Worm (Caenorhabditis elegans) whole organism, late embryonic: ENCODE data around the gene C10B5.1.

Experiments
- K02D7.2 ChIP-seq: sonication (generic microtip); optimal IDR thresholded peaks from 2 replicates; lab custom pipeline; 2017; ENCODE audit warnings: mild to moderate bottlenecking, missing genetic modification characterization, missing compliant biosample characterization
- K09A11.1 ChIP-seq: sonication (generic microtip); optimal IDR thresholded peaks from 2 replicates; lab custom pipeline; 2017; ENCODE audit warnings: antibody characterized with exemption, mild to moderate bottlenecking, missing genetic modification characterization, missing compliant biosample characterization; ENCODE audit not compliant: insufficient read depth
- Y22D7AL.16 ChIP-seq: sonication (generic microtip); optimal IDR thresholded peaks from 2 replicates; lab custom pipeline; 2016; ENCODE audit warnings: missing genetic modification characterization, missing compliant biosample characterization
- ahr-1 ChIP-seq: sonication (generic microtip); optimal IDR thresholded peaks from 2 replicates; lab custom pipeline; 2016; ENCODE audit warnings: missing genetic modification characterization, missing compliant biosample characterization
- ama-1 ChIP-seq: fragments of 150-350 bp; optimal IDR thresholded peaks from 2 replicates; lab custom pipeline; 2014
- ceh-18 ChIP-seq: sonication (generic microtip); optimal IDR thresholded peaks from 2 replicates; lab custom pipeline; 2016; ENCODE audit warnings: missing genetic modification characterization, missing compliant biosample characterization
- ceh-24 ChIP-seq: sonication (generic microtip); optimal IDR thresholded peaks from 2 replicates; lab custom pipeline; 2016; ENCODE audit warnings: mild to moderate bottlenecking, missing genetic modification characterization, missing compliant biosample characterization
- ceh-30 ChIP-seq: fragments of 150-350 bp; optimal IDR thresholded peaks from 2 replicates; lab custom pipeline; 2014; ENCODE audit warnings: missing biosample characterization, missing genetic modification characterization
- ceh-31 ChIP-seq: sonication (generic microtip); optimal IDR thresholded peaks from 2 replicates; lab custom pipeline; 2016; ENCODE audit warnings: missing genetic modification characterization, missing compliant biosample characterization
- ceh-34 ChIP-seq: sonication (generic microtip); optimal IDR thresholded peaks from 2 replicates; lab custom pipeline; 2016; ENCODE audit warnings: mild to moderate bottlenecking, missing genetic modification characterization, missing compliant biosample characterization
- ceh-45 ChIP-seq: fragments of 200-800 bp; sonication (Bioruptor generic); IDR thresholded peaks from 2 replicates; pipeline ENCODE4 v1.3.6; 2022; ENCODE audit warnings: missing genetic modification reagents, missing genetic modification characterization, missing compliant biosample characterization
- ceh-48 ChIP-seq: sonication (generic microtip); optimal IDR thresholded peaks from 2 replicates; lab custom pipeline; 2016; ENCODE audit warnings: missing genetic modification characterization, inconsistent platforms, missing compliant biosample characterization
- ceh-6 ChIP-seq: fragments of 200-800 bp; sonication (Bioruptor generic); optimal IDR thresholded peaks from 2 replicates; lab custom pipeline; 2018; ENCODE audit warnings: mild to moderate bottlenecking, missing genetic modification characterization, missing compliant biosample characterization
- ceh-9 ChIP-seq: sonication (generic microtip); optimal IDR thresholded peaks from 2 replicates; lab custom pipeline; 2016; ENCODE audit warnings: mild to moderate bottlenecking, missing genetic modification characterization, inconsistent platforms, missing compliant biosample characterization
- che-1 ChIP-seq: sonication (generic microtip); optimal IDR thresholded peaks from 2 replicates; lab custom pipeline; 2016; ENCODE audit warnings: mild to moderate bottlenecking, missing genetic modification characterization, missing compliant biosample characterization
- dmd-4 ChIP-seq: sonication (generic microtip); optimal IDR thresholded peaks from 2 replicates; lab custom pipeline; 2016; ENCODE audit warnings: borderline replicate concordance, missing genetic modification characterization, missing compliant biosample characterization
- dve-1 ChIP-seq: sonication (generic microtip); optimal IDR thresholded peaks from 2 replicates; lab custom pipeline; 2017; ENCODE audit warnings: antibody characterized with exemption, mild to moderate bottlenecking, missing genetic modification characterization, missing compliant biosample characterization
- ets-4 ChIP-seq: sonication (generic microtip); optimal IDR thresholded peaks from 2 replicates; lab custom pipeline; 2016; ENCODE audit warnings: missing genetic modification characterization, missing compliant biosample characterization
- fkh-10 ChIP-seq: fragments of 150-350 bp; optimal IDR thresholded peaks from 2 replicates; lab custom pipeline; 2014; ENCODE audit warnings: missing biosample characterization, missing genetic modification reagents, missing genetic modification characterization
- fkh-6 ChIP-seq: sonication (generic microtip); optimal IDR thresholded peaks from 2 replicates; lab custom pipeline; 2016; ENCODE audit warnings: missing genetic modification characterization, missing compliant biosample characterization
- gmeb-2 ChIP-seq: sonication (generic microtip); optimal IDR thresholded peaks from 2 replicates; lab custom pipeline; 2016; ENCODE audit warnings: missing genetic modification characterization, inconsistent platforms, missing compliant biosample characterization
- hlh-13 ChIP-seq: fragments of 200-800 bp; sonication (Bioruptor generic); optimal IDR thresholded peaks from 2 replicates; lab custom pipeline; 2018; ENCODE audit warnings: mild to moderate bottlenecking, missing genetic modification characterization, missing compliant biosample characterization
- hlh-15 ChIP-seq: sonication (generic microtip); optimal IDR thresholded peaks from 2 replicates; lab custom pipeline; 2016; ENCODE audit warnings: missing genetic modification characterization, missing compliant biosample characterization
- hlh-30 ChIP-seq: sonication (generic microtip); optimal IDR thresholded peaks from 2 replicates; lab custom pipeline; 2017; ENCODE audit warnings: antibody characterized with exemption, missing genetic modification characterization, missing compliant biosample characterization; ENCODE audit not compliant: insufficient read depth
- hlh-8 ChIP-seq: sonication (generic microtip); optimal IDR thresholded peaks from 2 replicates; lab custom pipeline; 2016; ENCODE audit warnings: missing genotype, missing genetic modification characterization, missing compliant biosample characterization
- lim-6 ChIP-seq: sonication (generic microtip); optimal IDR thresholded peaks from 2 replicates; lab custom pipeline; 2016; ENCODE audit warnings: missing genetic modification characterization, missing compliant biosample characterization
- madf-2 ChIP-seq: sonication (generic microtip); optimal IDR thresholded peaks from 2 replicates; lab custom pipeline; 2017; ENCODE audit warnings: missing genetic modification characterization, missing compliant biosample characterization
- nhr-11 ChIP-seq: fragments of 150-350 bp; optimal IDR thresholded peaks from 2 replicates; lab custom pipeline; 2014; ENCODE audit warnings: missing biosample characterization, missing genetic modification characterization
- nhr-232 ChIP-seq: sonication (generic microtip); optimal IDR thresholded peaks from 2 replicates; lab custom pipeline; 2016; ENCODE audit warnings: missing genetic modification characterization, missing compliant biosample characterization
- odd-2 ChIP-seq: sonication (generic microtip); optimal IDR thresholded peaks from 2 replicates; lab custom pipeline; 2017; ENCODE audit warnings: antibody characterized with exemption, mild to moderate bottlenecking, missing genetic modification characterization, missing compliant biosample characterization
- pha-2 ChIP-seq: sonication (generic microtip); optimal IDR thresholded peaks from 2 replicates; lab custom pipeline; 2017; ENCODE audit warnings: mild to moderate bottlenecking, missing genetic modification characterization, missing compliant biosample characterization
- pha-4 ChIP-seq: fragments of 150-350 bp; optimal IDR thresholded peaks from 2 replicates; lab custom pipeline; 2018; ENCODE audit warnings: missing biosample characterization, missing genetic modification reagents, missing genetic modification characterization
- pqm-1 ChIP-seq: sonication (generic microtip); optimal IDR thresholded peaks from 2 replicates; lab custom pipeline; 2016; ENCODE audit warnings: missing genetic modification characterization, missing compliant biosample characterization
- sdc-2 ChIP-seq: sonication (generic microtip); optimal IDR thresholded peaks from 2 replicates; lab custom pipeline; 2016; ENCODE audit warnings: missing genotype, missing genetic modification characterization, missing compliant biosample characterization
- sox-2 ChIP-seq: fragments of 200-800 bp; sonication (Bioruptor generic); IDR thresholded peaks from 2 replicates; pipeline ENCODE4 v1.3.6; 2022; ENCODE audit warnings: missing genetic modification reagents, missing genetic modification characterization, missing compliant biosample characterization
- syd-9 ChIP-seq: sonication (generic microtip); optimal IDR thresholded peaks from 2 replicates; lab custom pipeline; 2016; ENCODE audit warnings: mild to moderate bottlenecking, missing genetic modification characterization, moderate library complexity, missing compliant biosample characterization
- unc-42 ChIP-seq: sonication (generic microtip); optimal IDR thresholded peaks from 2 replicates; lab custom pipeline; 2016; ENCODE audit warnings: missing genotype, missing genetic modification characterization, missing compliant biosample characterization
- unc-55 ChIP-seq: sonication (generic microtip); optimal IDR thresholded peaks from 2 replicates; lab custom pipeline; 2017; ENCODE audit warnings: missing biosample characterization, missing genetic modification reagents, missing genetic modification characterization
- unc-86 ChIP-seq: sonication (generic microtip); optimal IDR thresholded peaks from 2 replicates; lab custom pipeline; 2016; ENCODE audit warnings: missing genetic modification characterization, missing compliant biosample characterization
- ztf-16 ChIP-seq: sonication (generic microtip); optimal IDR thresholded peaks from 2 replicates; lab custom pipeline; 2017; ENCODE audit warnings: missing genetic modification characterization, missing compliant biosample characterization

The C10B5.1 gene

DNA sequence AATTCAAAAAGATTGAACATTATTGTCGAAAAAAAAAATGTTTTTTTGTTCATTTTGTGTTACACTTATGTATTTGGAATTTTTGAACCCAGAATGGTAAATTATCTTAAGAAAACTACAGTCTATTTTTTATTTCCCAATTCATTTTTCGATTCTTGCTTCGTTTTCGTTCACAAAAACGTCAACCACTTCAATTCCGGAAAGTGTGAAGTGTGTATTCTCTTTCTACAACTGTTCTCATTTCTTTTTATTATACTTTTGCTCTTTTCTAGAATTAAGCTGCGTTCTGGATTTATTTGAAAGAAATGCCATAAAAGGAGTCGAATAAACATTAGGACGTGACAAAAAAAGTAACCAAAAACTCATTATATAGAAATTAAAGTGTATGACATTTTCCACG, 41.3 kb downstream of the C10B5.1 start, which contains the start of gene F41E6.1:
Gene F41E6.1 (plus strand): TSS at position 301 of the 400 bp plus-strand sequence.
- TF ChIP-seq K02D7.2 (tag; lab: Kevin White, UChicago): no peak
- no peak for TF ChIP-seq odd-2 (tag; lab: Kevin White, UChicago)
- TF ChIP-seq fkh-10: no peak
- TF ChIP-seq lim-6 (tag; lab: Kevin White, UChicago): no peak
- TF ChIP-seq pqm-1 (tag; lab: Kevin White, UChicago): no peak
- no peak for TF ChIP-seq ets-4 (tag; lab: Kevin White, UChicago)
- TF ChIP-seq ceh-30: no peak

DNA sequence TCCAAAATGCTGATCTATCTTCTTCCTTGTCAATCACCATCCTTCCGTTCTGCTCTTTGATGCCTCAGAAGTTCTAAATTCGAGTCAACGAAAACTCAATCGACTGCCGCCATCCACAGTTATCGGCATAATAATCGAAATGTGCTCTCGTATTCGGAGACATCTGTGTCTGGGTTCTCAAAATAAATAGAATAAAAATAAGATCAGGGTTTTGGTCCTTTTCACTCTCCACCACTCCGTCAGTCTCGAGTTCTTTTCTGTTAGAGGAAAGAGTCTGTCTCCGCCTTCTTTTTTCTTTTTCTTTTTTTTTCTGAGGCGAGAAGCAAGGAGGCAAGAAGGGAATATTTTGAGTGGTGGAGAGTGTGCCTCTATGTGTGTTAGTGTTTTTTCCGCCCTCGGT, 42.7 kb downstream of the C10B5.1 start, which contains the start of gene F41E6.17:
Gene F41E6.17 (plus strand): TSS at position 348 of the 400 bp plus-strand sequence.
- TF ChIP-seq dmd-4 (tag; lab: Kevin White, UChicago) (no peak), unc-42 (tag; lab: Kevin White, UChicago) (peak; percentile 62)
- TF ChIP-seq, all 69 proteins: peak for 1

- TF ChIP-seq ceh-24 (tag; lab: Kevin White, UChicago) (no peak), unc-55 (GFP tag; lab: Kevin White, UChicago) (peak; percentile 12)
Observed at ce11 chrV:8626406-8626805, 45.3 kb downstream of the C10B5.1 start.

- no peak for TF ChIP-seq nhr-232 (tag; lab: Kevin White, UChicago)
- no peak for TF ChIP-seq unc-86 (tag; lab: Kevin White, UChicago)
- TF ChIP-seq K02D7.2 (tag; lab: Kevin White, UChicago): no peak
- TF ChIP-seq madf-2 (tag; lab: Kevin White, UChicago): no peak
- TF ChIP-seq ceh-34 (tag; lab: Kevin White, UChicago): no peak
Observed at ce11 chrV:8627580-8627979, 46.5 kb downstream of the C10B5.1 start.

ce11 chrV:8629029-8629428, 48.0 kb downstream of the C10B5.1 start, which contains the start of gene F41E6.12:
TSS of gene F41E6.12 (minus strand) at chrV:8629129.
- TF ChIP-seq ceh-9 (no peak), unc-42 (tag; lab: Kevin White, UChicago) (no peak), fkh-10 (no peak), ceh-31 (tag; lab: Kevin White, UChicago) (no peak), fkh-6 (tag; lab: Kevin White, UChicago) (no peak), odd-2 (tag; lab: Kevin White, UChicago) (no peak), gmeb-2 (no peak), syd-9 (tag; lab: Kevin White, UChicago) (no peak), ceh-34 (tag; lab: Kevin White, UChicago) (no peak), dve-1 (tag; lab: Kevin White, UChicago) (no peak), K09A11.1 (no peak), ceh-6 (GFP tag; lab: Kevin White, UChicago) (no peak), madf-2 (tag; lab: Kevin White, UChicago) (no peak), unc-55 (GFP tag; lab: Kevin White, UChicago) (no peak), Y22D7AL.16 (tag; lab: Kevin White, UChicago) (no peak), ahr-1 (tag; lab: Kevin White, UChicago) (no peak), pha-4 (tag; lab: Kevin White, UChicago) (no peak), hlh-15 (tag; lab: Kevin White, UChicago) (no peak), hlh-8 (no peak)
- TF ChIP-seq, all 69 proteins: peak for 0

- TF ChIP-seq ceh-18 (tag; lab: Kevin White, UChicago): peak; percentile 38
- TF ChIP-seq hlh-30 (tag; lab: Kevin White, UChicago): peak; percentile 95
- TF ChIP-seq ceh-34 (tag; lab: Kevin White, UChicago): peak; percentile 86
- TF ChIP-seq ceh-31 (tag; lab: Kevin White, UChicago): peak; percentile 81
- TF ChIP-seq ceh-9: no peak
- no peak for TF ChIP-seq dve-1 (tag; lab: Kevin White, UChicago)
- no peak for TF ChIP-seq nhr-11
- TF ChIP-seq ceh-48 (tag; lab: Kevin White, UChicago): no peak
- TF ChIP-seq K09A11.1: peak; percentile 80
- TF ChIP-seq nhr-232 (tag; lab: Kevin White, UChicago): peak; percentile 35
- no peak for TF ChIP-seq ceh-24 (tag; lab: Kevin White, UChicago)
- TF ChIP-seq ceh-45: no peak
- TF ChIP-seq pha-2: peak; percentile 14
- no peak for TF ChIP-seq ama-1 (lab: Kevin White, UChicago)
- TF ChIP-seq sdc-2: peak; percentile 21
- TF ChIP-seq che-1 (tag; lab: Kevin White, UChicago): peak; percentile 52
- peak; percentile 43 for TF ChIP-seq ztf-16
- TF ChIP-seq hlh-13 (GFP tag; lab: Kevin White, UChicago): no peak
- no peak for TF ChIP-seq dmd-4 (tag; lab: Kevin White, UChicago)
- TF ChIP-seq gmeb-2: peak; percentile 43
- TF ChIP-seq sox-2 (GFP tag; lab: Robert Waterston, UW): no peak
- peak; percentile 23 for TF ChIP-seq madf-2 (tag; lab: Kevin White, UChicago)
Observed at ce11 chrV:8631277-8631765, 50.3 kb downstream of the C10B5.1 start, which contains the start of gene atg-18. TSS of gene atg-18 (minus strand) at chrV:8631327.
